Fruit fly (Drosophila melanogaster) whole organism: ENCODE results near the gene Cpr78Ca.

Source experiments
- CG8478 ChIP-seq: fragments of >200 bp; optimal IDR thresholded peaks from 2 replicates; lab custom pipeline; 2018; ENCODE audit warnings: inconsistent platforms
- Dll ChIP-seq: fragments of >200 bp; optimal IDR thresholded peaks from 2 replicates; lab custom pipeline; 2017
- EcR ChIP-seq, 2 experiments: fragments of >200 bp; optimal IDR thresholded peaks; 2 replicates each; lab custom pipeline; 2017; ENCODE audit warnings: missing biosample characterization in 2 of 2, missing genetic modification characterization in 2 of 2, missing genetic modification reagents in 2 of 2
- psq ChIP-seq: fragments of >200 bp; optimal IDR thresholded peaks from 2 replicates; lab custom pipeline; 2017
- usp ChIP-seq: fragments of >200 bp; optimal IDR thresholded peaks from 2 replicates; lab custom pipeline; 2017; ENCODE audit warnings: missing biosample characterization, missing genetic modification characterization, mixed read lengths

dm6 chr3L:21303659-21304058 is 11.1 kb upstream of the Cpr78Ca start:
- TF ChIP-seq CG8478 (lab: Kevin White, UChicago) (no peak), usp (no peak), psq (lab: Kevin White, UChicago) (no peak), EcR (GFP tag; optimal IDR thresholded peaks at IDR 0.05; lab: Kevin White, UChicago) (no peak), Dll (no peak)
